Fruit fly (Drosophila melanogaster): ENCODE results near the gene Tctp.

DNA sequence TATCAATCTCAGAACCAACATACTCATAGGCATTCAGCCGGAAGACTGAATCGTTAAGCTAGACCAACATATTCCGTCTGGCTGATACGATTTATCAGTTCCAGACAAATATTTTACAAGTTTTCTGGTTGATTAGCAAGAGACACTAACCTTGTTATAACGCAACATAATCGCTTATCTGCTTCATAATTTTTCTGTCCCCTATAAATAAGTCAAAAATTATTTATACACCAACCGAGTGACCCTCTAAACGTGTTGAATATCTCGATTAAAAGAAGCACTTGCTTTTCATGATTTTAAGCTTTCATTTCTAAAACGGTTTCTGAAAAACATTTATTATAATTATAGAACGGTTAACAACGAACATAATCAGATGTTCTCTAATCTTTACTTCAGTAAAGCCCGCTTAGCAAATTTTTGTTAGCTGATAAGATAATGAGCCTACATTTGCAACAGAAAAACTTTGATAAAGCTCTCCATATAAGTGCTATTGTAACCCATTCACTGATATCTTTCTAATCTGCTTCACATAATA lies 42.0 kb upstream of the Tctp start, which contains the start of gene Ugt35E2:
- TF ChIP-seq topi (GFP tag; optimal IDR thresholded peaks at IDR 0.05) (no peak), Lpt (GFP tag; optimal IDR thresholded peaks at IDR 0.05) (no peak), CG8119 (GFP tag; IDR thresholded peaks at IDR 0.05) (no peak), CG8632 (GFP tag; optimal IDR thresholded peaks at IDR 0.05) (no peak), Sox102F (GFP tag; optimal IDR thresholded peaks at IDR 0.05) (no peak), achi (GFP tag; optimal IDR thresholded peaks at IDR 0.05) (no peak), Ets21C (GFP tag; optimal IDR thresholded peaks at IDR 0.05) (no peak)
